Fruit fly (Drosophila melanogaster) whole organism, embryonic: Measurements from ENCODE around the gene Ir68b.

Experiments
- CG10267 ChIP-seq: fragments of 200-800 bp; sonication (Bioruptor generic); optimal IDR thresholded peaks from 2 replicates; lab custom pipeline; 2018; ENCODE audit warnings: missing biosample characterization, mild to moderate bottlenecking, missing genetic modification characterization, moderate library complexity
- CG10366 ChIP-seq: fragments of 200-800 bp; sonication (Bioruptor generic); IDR thresholded peaks from 2 replicates; pipeline ENCODE4 v1.3.6; 2022; ENCODE audit warnings: missing biosample characterization, missing genetic modification characterization
- CG11504 ChIP-seq: fragments of 200-800 bp; sonication (Bioruptor generic); optimal IDR thresholded peaks from 3 replicates; lab custom pipeline; 2019; ENCODE audit warnings: missing biosample characterization, mild to moderate bottlenecking, missing genetic modification characterization, moderate library complexity
- CG11696 ChIP-seq: fragments of 200-800 bp; sonication (Bioruptor generic); IDR thresholded peaks from 2 replicates; pipeline ENCODE4 v1.3.6; 2022; ENCODE audit warnings: missing biosample characterization, missing genetic modification characterization
- CG12104 ChIP-seq: fragments of 200-800 bp; sonication (Bioruptor generic); optimal IDR thresholded peaks from 3 replicates; lab custom pipeline; 2016; ENCODE audit warnings: missing biosample characterization, missing genetic modification characterization
- CG12391 ChIP-seq: fragments of 200-800 bp; sonication (Bioruptor generic); optimal IDR thresholded peaks from 3 replicates; lab custom pipeline; 2018; ENCODE audit warnings: missing biosample characterization, mild to moderate bottlenecking, missing genetic modification characterization, moderate library complexity
- CG14014 ChIP-seq: fragments of 200-800 bp; sonication (Bioruptor generic); IDR thresholded peaks from 2 replicates; pipeline ENCODE4 v1.3.6; 2022; ENCODE audit warnings: missing biosample characterization, missing genetic modification characterization
- CG14965 ChIP-seq: fragments of 200-800 bp; sonication (Bioruptor generic); optimal IDR thresholded peaks from 2 replicates; lab custom pipeline; 2016; ENCODE audit warnings: missing biosample characterization, missing genetic modification characterization, borderline replicate concordance
- CG15073 ChIP-seq: fragments of 200-800 bp; sonication (Bioruptor generic); optimal IDR thresholded peaks from 2 replicates; lab custom pipeline; 2016; ENCODE audit warnings: missing biosample characterization, missing genetic modification characterization
- CG1529 ChIP-seq: fragments of 200-800 bp; sonication (Bioruptor generic); optimal IDR thresholded peaks from 3 replicates; lab custom pipeline; 2018; ENCODE audit warnings: missing biosample characterization, missing genetic modification characterization
- CG17328 ChIP-seq: fragments of 200-800 bp; sonication (Bioruptor generic); IDR thresholded peaks from 2 replicates; pipeline ENCODE4 v1.3.6; 2022; ENCODE audit warnings: missing biosample characterization, missing genetic modification characterization
- CG17359 ChIP-seq: fragments of 200-800 bp; sonication (Bioruptor generic); optimal IDR thresholded peaks from 3 replicates; lab custom pipeline; 2018; ENCODE audit warnings: missing biosample characterization, mild to moderate bottlenecking, missing genetic modification characterization, moderate library complexity
- CG18619 ChIP-seq: fragments of 200-800 bp; sonication (Bioruptor generic); optimal IDR thresholded peaks from 3 replicates; lab custom pipeline; 2017; ENCODE audit warnings: missing biosample characterization, mild to moderate bottlenecking, missing genetic modification characterization
- CG2116 ChIP-seq: fragments of 200-800 bp; sonication (Bioruptor generic); optimal IDR thresholded peaks from 3 replicates; lab custom pipeline; 2018; ENCODE audit warnings: missing biosample characterization, mild to moderate bottlenecking, missing genetic modification characterization
- CG3065 ChIP-seq: fragments of 200-800 bp; sonication (Bioruptor generic); optimal IDR thresholded peaks from 2 replicates; lab custom pipeline; 2016; ENCODE audit warnings: missing biosample characterization, missing genetic modification characterization
- CG6683 ChIP-seq: fragments of 200-800 bp; sonication (Bioruptor generic); optimal IDR thresholded peaks from 2 replicates; lab custom pipeline; 2017; ENCODE audit warnings: missing biosample characterization, mild to moderate bottlenecking, missing genetic modification characterization, missing genetic modification reagents
- CG6791 ChIP-seq: fragments of 200-800 bp; sonication (Bioruptor generic); IDR thresholded peaks from 3 replicates; pipeline ENCODE4 v1.3.6; 2022; ENCODE audit warnings: missing biosample characterization, missing genetic modification characterization; ENCODE audit not compliant: partially characterized antibody
- CG7987 ChIP-seq: fragments of 200-800 bp; sonication (Bioruptor generic); optimal IDR thresholded peaks from 2 replicates; lab custom pipeline; 2018; ENCODE audit warnings: missing biosample characterization, mild to moderate bottlenecking, missing genetic modification characterization, moderate library complexity
- CG9797 ChIP-seq: fragments of 200-800 bp; sonication (Bioruptor generic); optimal IDR thresholded peaks from 3 replicates; lab custom pipeline; 2018; ENCODE audit warnings: missing biosample characterization, mild to moderate bottlenecking, missing genetic modification characterization
- Eip74EF ChIP-seq, 2 experiments: fragments of 200-800 bp in 1 of 2; fragments of >200 bp in 1 of 2; sonication (Bioruptor generic) in 1 of 2; optimal IDR thresholded peaks; 2 replicates each; lab custom pipeline; 2017 to 2019; ENCODE audit warnings: missing biosample characterization in 2 of 2, missing genetic modification characterization in 2 of 2, mild to moderate bottlenecking in 1 of 2, moderate library complexity in 1 of 2
- H2.0 ChIP-seq: fragments of 200-800 bp; sonication (Bioruptor generic); IDR thresholded peaks from 2 replicates; pipeline ENCODE4 v1.3.6; 2022; ENCODE audit warnings: missing biosample characterization, missing genetic modification characterization
- HHEX ChIP-seq: fragments of 200-800 bp; sonication (Bioruptor generic); optimal IDR thresholded peaks from 3 replicates; lab custom pipeline; 2017; ENCODE audit warnings: missing biosample characterization, mild to moderate bottlenecking, missing genetic modification characterization, missing genetic modification reagents
- NC2α ChIP-seq: fragments of 200-800 bp; sonication (Bioruptor generic); optimal IDR thresholded peaks from 2 replicates; lab custom pipeline; 2016; ENCODE audit warnings: missing biosample characterization, missing genetic modification characterization
- NfI ChIP-seq: fragments of 200-800 bp; sonication (Bioruptor generic); optimal IDR thresholded peaks from 3 replicates; lab custom pipeline; 2018; ENCODE audit warnings: missing biosample characterization, mild to moderate bottlenecking, missing genetic modification characterization, moderate library complexity
- Oaz ChIP-seq: fragments of 200-800 bp; sonication (Bioruptor generic); IDR thresholded peaks from 2 replicates; pipeline ENCODE4 v1.3.6; 2022; ENCODE audit warnings: missing biosample characterization, missing genetic modification characterization
- Oli ChIP-seq: fragments of 200-800 bp; sonication (Bioruptor generic); optimal IDR thresholded peaks from 2 replicates; lab custom pipeline; 2018; ENCODE audit warnings: missing biosample characterization, mild to moderate bottlenecking, missing genetic modification characterization, moderate library complexity
- Rx ChIP-seq: fragments of 200-800 bp; sonication (Bioruptor generic); IDR thresholded peaks from 2 replicates; pipeline ENCODE4 v1.3.6; 2022; ENCODE audit warnings: missing biosample characterization, missing genetic modification characterization
- abd-A ChIP-seq: fragments of 200-800 bp; sonication (Bioruptor generic); optimal IDR thresholded peaks from 3 replicates; lab custom pipeline; 2019; ENCODE audit warnings: missing biosample characterization, mild to moderate bottlenecking, missing genetic modification characterization, moderate library complexity
- amos ChIP-seq: fragments of 200-800 bp; sonication (Bioruptor generic); IDR thresholded peaks from 2 replicates; pipeline ENCODE4 v1.3.6; 2022; ENCODE audit warnings: missing biosample characterization, missing genetic modification characterization; ENCODE audit not compliant: partially characterized antibody
- dysf ChIP-seq: fragments of 200-800 bp; sonication (Bioruptor generic); IDR thresholded peaks from 3 replicates; pipeline ENCODE4 v1.3.6; 2022; ENCODE audit warnings: missing biosample characterization, missing genetic modification characterization
- eyg ChIP-seq: fragments of 200-800 bp; sonication (Bioruptor generic); optimal IDR thresholded peaks from 3 replicates; lab custom pipeline; 2016; ENCODE audit warnings: missing biosample characterization, missing genetic modification characterization
- fd3F ChIP-seq: fragments of 200-800 bp; sonication (Bioruptor generic); optimal IDR thresholded peaks from 2 replicates; lab custom pipeline; 2018; ENCODE audit warnings: missing biosample characterization, mild to moderate bottlenecking, missing genetic modification characterization, moderate library complexity
- gsb-n ChIP-seq: fragments of 200-800 bp; sonication (Bioruptor generic); optimal IDR thresholded peaks from 3 replicates; lab custom pipeline; 2018; ENCODE audit warnings: missing biosample characterization, mild to moderate bottlenecking, missing genetic modification characterization
- h ChIP-seq: fragments of >200 bp; optimal IDR thresholded peaks from 2 replicates; lab custom pipeline; 2017
- lola ChIP-seq, 3 experiments: fragments of >200 bp in 2 of 3; fragments of 200-800 bp in 1 of 3; sonication (Bioruptor generic) in 1 of 3; optimal IDR thresholded peaks; 2 replicates each; lab custom pipeline; 2017 to 2019; ENCODE audit warnings: missing biosample characterization in 3 of 3, missing genetic modification characterization in 3 of 3, mild to moderate bottlenecking in 1 of 3, moderate library complexity in 1 of 3
- lov ChIP-seq, 2 experiments: fragments of 200-800 bp in 1 of 2; fragments of >200 bp in 1 of 2; sonication (Bioruptor generic) in 1 of 2; IDR thresholded peaks in 1 of 2; optimal IDR thresholded peaks in 1 of 2; 2 replicates in 1 of 2; 3 replicates in 1 of 2; pipeline versions ENCODE4 v1.3.6 to Lab custom; 2017 to 2022; ENCODE audit warnings: missing biosample characterization in 1 of 2, missing genetic modification characterization in 1 of 2
- nau ChIP-seq: fragments of 200-800 bp; sonication (Bioruptor generic); optimal IDR thresholded peaks from 3 replicates; lab custom pipeline; 2017; ENCODE audit warnings: missing biosample characterization, mild to moderate bottlenecking, missing genetic modification characterization, missing genetic modification reagents
- org-1 ChIP-seq: fragments of 200-800 bp; sonication (Bioruptor generic); optimal IDR thresholded peaks from 2 replicates; lab custom pipeline; 2017; ENCODE audit warnings: missing biosample characterization, missing genetic modification characterization
- pho ChIP-seq: fragments of 200-800 bp; sonication (Bioruptor generic); optimal IDR thresholded peaks from 2 replicates; lab custom pipeline; 2016; ENCODE audit warnings: missing biosample characterization, missing genetic modification characterization
- psq ChIP-seq: fragments of 200-800 bp; sonication (Bioruptor generic); optimal IDR thresholded peaks from 2 replicates; lab custom pipeline; 2017; ENCODE audit warnings: missing biosample characterization, missing genetic modification characterization
- schlank ChIP-seq: fragments of 200-800 bp; sonication (Bioruptor generic); optimal IDR thresholded peaks from 2 replicates; lab custom pipeline; 2018; ENCODE audit warnings: missing biosample characterization, mild to moderate bottlenecking, missing genetic modification characterization
- slou ChIP-seq: fragments of 200-800 bp; sonication (Bioruptor generic); optimal IDR thresholded peaks from 3 replicates; lab custom pipeline; 2016; ENCODE audit warnings: missing biosample characterization, missing genetic modification characterization
- trh ChIP-seq: fragments of 200-800 bp; sonication (Bioruptor generic); optimal IDR thresholded peaks from 2 replicates; lab custom pipeline; 2016; ENCODE audit warnings: missing biosample characterization, missing genetic modification characterization
- tup ChIP-seq: fragments of 200-800 bp; sonication (Bioruptor generic); optimal IDR thresholded peaks from 2 replicates; lab custom pipeline; 2016; ENCODE audit warnings: missing biosample characterization, mild to moderate bottlenecking, missing genetic modification characterization, moderate library complexity
- twi ChIP-seq: fragments of 200-800 bp; optimal IDR thresholded peaks from 2 replicates; lab custom pipeline; 2019; ENCODE audit warnings: missing biosample characterization, mild to moderate bottlenecking, missing genetic modification characterization, moderate library complexity
- yki ChIP-seq: fragments of >200 bp; optimal IDR thresholded peaks from 3 replicates; lab custom pipeline; 2018
- zf30C ChIP-seq: fragments of 200-800 bp; sonication (Bioruptor generic); optimal IDR thresholded peaks from 3 replicates; lab custom pipeline; 2018; ENCODE audit warnings: missing biosample characterization, mild to moderate bottlenecking, missing genetic modification characterization
- zfh2 ChIP-seq: fragments of 200-800 bp; sonication (Bioruptor generic); optimal IDR thresholded peaks from 2 replicates; lab custom pipeline; 2016; ENCODE audit warnings: missing biosample characterization, missing genetic modification characterization

The Ir68b gene

DNA sequence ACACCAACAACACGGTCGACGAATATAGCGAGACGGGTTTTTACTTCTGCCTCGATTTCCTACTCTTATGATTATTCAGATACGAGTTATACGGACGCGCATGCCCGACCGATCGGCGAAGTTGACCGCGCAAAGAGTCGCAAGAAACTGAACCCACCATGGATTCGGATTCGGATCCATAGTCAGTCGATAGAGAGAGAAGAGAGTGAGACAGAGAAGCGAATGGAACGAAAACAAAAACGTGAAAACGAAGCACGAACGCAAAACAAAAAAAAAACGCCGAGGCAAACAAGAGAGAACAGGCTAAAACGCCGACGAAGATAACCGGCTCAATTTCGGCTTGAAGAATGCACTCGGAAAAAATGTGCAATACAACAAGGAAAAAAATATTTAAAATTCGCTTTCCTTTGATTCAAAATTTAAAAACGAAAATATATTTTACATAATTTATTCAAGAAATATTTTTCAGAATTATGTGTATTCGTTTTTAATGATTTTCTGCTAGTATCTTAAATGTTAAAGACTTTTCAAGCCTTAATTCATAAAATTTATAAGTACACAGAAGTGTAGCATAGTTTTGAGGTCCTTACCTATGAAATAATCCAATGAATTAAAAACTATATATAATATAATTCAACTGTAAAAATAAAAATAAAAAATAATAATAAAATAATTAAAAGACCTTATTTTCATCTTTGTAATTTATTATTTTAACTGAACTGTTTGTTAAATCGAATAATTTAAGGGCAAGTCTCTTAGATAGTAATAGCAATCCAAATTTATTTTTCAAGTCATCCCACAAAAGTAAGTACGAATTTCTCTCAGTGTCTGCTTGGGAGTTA is 45.3 kb downstream of the Ir68b start, which contains the start of gene Sema5c (continued):
- TF ChIP-seq tup (GFP tag; lab: Kevin White, UChicago) (no peak), org-1 (GFP tag; lab: Kevin White, UChicago) (peak; percentile 30), CG12104 (GFP tag; lab: Kevin White, UChicago) (peak; percentile 75), CG2116 (GFP tag; lab: Kevin White, UChicago) (peak; percentile 36), CG18619 (GFP tag; lab: Kevin White, UChicago) (peak; percentile 80), zfh2 (GFP tag; lab: Kevin White, UChicago) (no peak), NfI (GFP tag; lab: Kevin White, UChicago) (peak; percentile 21), pho (no peak), schlank (tag; lab: Kevin White, UChicago) (no peak), h (no peak), CG17359 (peak; percentile 56), CG9797 (no peak), CG6791 (GFP tag; lab: Robert Waterston, UW) (no peak; the same call in 2 of the 3 replicates), CG10366 (GFP tag; lab: Robert Waterston, UW) (peak; percentile 64), CG14014 (peak; percentile 42; the same call in 1 of the 2 replicates), CG7987 (GFP tag; lab: Kevin White, UChicago) (no peak), H2.0 (GFP tag; lab: Robert Waterston, UW) (peak; percentile 44), abd-A (peak; percentile 43), CG17328 (GFP tag; lab: Robert Waterston, UW) (no peak), amos (no peak; the same call in 1 of the 2 replicates), Rx (GFP tag; lab: Robert Waterston, UW) (peak; percentile 42), CG3065 (peak; percentile 5), Oli (peak; percentile 79), CG12391 (tag; lab: Kevin White, UChicago) (peak; percentile 80), Eip74EF (GFP tag; optimal IDR thresholded peaks at IDR 0.05; lab: Kevin White, UChicago) (no peak), trh (peak; percentile 57), CG15073 (GFP tag; lab: Kevin White, UChicago) (no peak), twi (tag; lab: Kevin White, UChicago) (peak; percentile 53), NC2α (no peak), CG6683 (GFP tag; lab: Kevin White, UChicago) (peak; percentile 22), CG11696 (GFP tag; lab: Robert Waterston, UW) (0 out of 2 replicates have a peak, but pooled peaks have one; percentile 26), nau (no peak), CG10267 (tag; lab: Kevin White, UChicago) (peak; percentile 72), Oaz (GFP tag; lab: Robert Waterston, UW) (no peak), dysf (peak; percentile 44), zf30C (GFP tag; lab: Kevin White, UChicago) (peak; percentile 85), lola (GFP tag; optimal IDR thresholded peaks at IDR 0.05; lab: Kevin White, UChicago) (peak in 1 of 3 experiments; percentile 93), gsb-n (tag; lab: Kevin White, UChicago) (peak; percentile 66), HHEX (GFP tag; lab: Kevin White, UChicago) (peak; percentile 57), lov (optimal IDR thresholded peaks at IDR 0.05; lab: Kevin White, UChicago) (no peak), lov (GFP tag; IDR thresholded peaks at IDR 0.05; lab: Robert Waterston, UW) (peak; percentile 82; the same call in 2 of the 3 replicates), CG14965 (no peak), eyg (GFP tag; lab: Kevin White, UChicago) (no peak), slou (GFP tag; lab: Kevin White, UChicago) (no peak), yki (no peak), fd3F (peak; percentile 46), psq (GFP tag; lab: Kevin White, UChicago) (peak; percentile 98), CG11504 (tag; lab: Kevin White, UChicago) (peak; percentile 86), CG1529 (peak; percentile 23)
